Fruit fly (Drosophila melanogaster) Kc167 (cell line): ENCODE measurements around the gene CG14882.

Experiments
- Sin3A ChIP-seq: fragments of >200 bp; optimal IDR thresholded peaks from 2 replicates; lab custom pipeline; 2018; ENCODE audit warnings: missing external identifiers
- h ChIP-seq: fragments of >200 bp; optimal IDR thresholded peaks from 3 replicates; lab custom pipeline; 2018; ENCODE audit warnings: missing external identifiers
- insv ChIP-seq: fragments of >200 bp; optimal IDR thresholded peaks from 3 replicates; lab custom pipeline; 2018; ENCODE audit warnings: missing external identifiers
- psq ChIP-seq: fragments of >200 bp; optimal IDR thresholded peaks from 2 replicates; lab custom pipeline; 2017; ENCODE audit warnings: missing external identifiers
- ttk ChIP-seq: sonication (Bioruptor generic); optimal IDR thresholded peaks from 2 replicates; lab custom pipeline; 2017; ENCODE audit warnings: missing external identifiers

DNA sequence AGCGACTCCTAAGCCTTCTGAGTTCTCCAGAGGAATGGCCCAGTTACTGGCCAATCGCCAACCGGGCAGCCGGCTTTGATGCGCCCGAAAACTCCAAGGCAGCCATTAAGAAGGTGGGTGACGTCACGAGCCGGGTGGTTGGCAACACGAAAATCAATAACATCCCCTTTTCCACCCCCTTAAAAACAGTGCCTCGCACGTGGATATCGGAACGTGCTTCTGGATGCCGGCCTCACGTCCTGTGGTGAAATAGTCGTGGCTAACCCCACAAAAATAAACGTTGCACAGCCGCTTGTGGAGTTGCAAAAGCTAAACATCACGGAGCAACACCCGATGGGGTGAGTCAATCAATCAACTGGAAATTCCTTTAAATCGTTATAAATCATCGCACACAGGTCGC, 13.6 kb downstream of the CG14882 start:
- TF ChIP-seq ttk (lab: Kevin White, UChicago) (no peak), insv (lab: Kevin White, UChicago) (no peak), h (lab: Kevin White, UChicago) (no peak), psq (lab: Kevin White, UChicago) (no peak), Sin3A (no peak)
